Fruit fly (Drosophila melanogaster): Measurements from ENCODE around the gene CG32249.

Gene CG32249

DNA sequence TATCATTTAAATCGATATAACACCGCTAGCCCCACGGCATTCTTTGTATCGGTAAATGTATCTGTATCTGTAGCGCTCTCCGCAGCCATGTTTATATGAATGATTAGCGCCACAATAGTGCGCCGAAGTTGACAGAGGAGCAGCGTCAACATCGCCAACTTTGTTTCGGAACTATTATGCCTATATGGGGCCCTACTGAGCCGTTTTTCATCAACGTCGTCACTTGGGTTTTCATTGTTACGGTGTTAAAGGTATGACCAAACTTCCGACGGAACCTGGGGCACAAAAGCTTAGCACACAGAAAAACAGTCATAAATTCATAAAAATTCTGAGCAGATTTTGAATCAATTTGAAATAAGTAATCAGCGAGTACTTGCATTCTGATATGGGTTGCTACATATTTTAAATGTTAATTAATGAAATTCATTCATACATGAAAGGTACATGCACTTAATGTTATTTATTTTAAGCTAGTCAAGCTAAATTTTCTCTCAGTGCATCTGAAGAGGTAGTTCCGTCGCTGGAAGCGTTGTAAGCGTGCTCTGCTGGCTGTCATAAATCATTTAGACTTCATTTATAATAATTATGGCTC, 8.3 kb upstream of the CG32249 start, which contains the start of gene CG15023 (continued):
- TF ChIP-seq CG2678 (tag; optimal IDR thresholded peaks at IDR 0.05) = peak; percentile 56
- TF ChIP-seq CG17568 (GFP tag; optimal IDR thresholded peaks at IDR 0.05) = peak; percentile 17
- peak; percentile 47 for TF ChIP-seq grau (tag; optimal IDR thresholded peaks at IDR 0.05)
- no peak for TF ChIP-seq ap (GFP tag; IDR thresholded peaks at IDR 0.05)
- no peak for TF ChIP-seq CG2202 (tag; optimal IDR thresholded peaks at IDR 0.05)
- TF ChIP-seq MESR4 (GFP tag; optimal IDR thresholded peaks at IDR 0.05) = no peak
- peak; percentile 4 for TF ChIP-seq bcd (GFP tag; optimal IDR thresholded peaks at IDR 0.05)
- peak; percentile 61 for TF ChIP-seq gem (tag; optimal IDR thresholded peaks at IDR 0.05)
- TF ChIP-seq Sox102F (GFP tag; optimal IDR thresholded peaks at IDR 0.05) = peak; percentile 19
- 0 out of 2 replicates have a peak, but pooled peaks have one; percentile 17 for TF ChIP-seq E2f1 (GFP tag; IDR thresholded peaks at IDR 0.05)
- peak; percentile 52 for TF ChIP-seq CG11504 (tag; optimal IDR thresholded peaks at IDR 0.05)
- peak; percentile 31; the same call in 1 of the 2 replicates for TF ChIP-seq MBD-R2 (GFP tag; IDR thresholded peaks at IDR 0.05)
- no peak for TF ChIP-seq Trl (optimal IDR thresholded peaks at IDR 0.05)
- TF ChIP-seq Trl (GFP tag; optimal IDR thresholded peaks at IDR 0.05) = no peak
- TF ChIP-seq dm (GFP tag; optimal IDR thresholded peaks at IDR 0.05) = no peak
- TF ChIP-seq odd (GFP tag; optimal IDR thresholded peaks at IDR 0.05) = peak; percentile 11
- no peak for TF ChIP-seq sug (tag; optimal IDR thresholded peaks at IDR 0.05)
- 0 out of 2 replicates have a peak, but pooled peaks have one; percentile 7 for TF ChIP-seq danr (GFP tag; IDR thresholded peaks at IDR 0.05)
- TF ChIP-seq stc (GFP tag; IDR thresholded peaks at IDR 0.05) = no peak
- TF ChIP-seq CG9817 (tag; optimal IDR thresholded peaks at IDR 0.05) = peak; percentile 20
- no peak for TF ChIP-seq Elba2 (GFP tag; optimal IDR thresholded peaks at IDR 0.05)
- TF ChIP-seq sens (GFP tag) = peak; percentile 45
- TF ChIP-seq sd (tag; optimal IDR thresholded peaks at IDR 0.05) = peak; percentile 20
- TF ChIP-seq CG2889 (GFP tag; IDR thresholded peaks at IDR 0.05) = 0 out of 3 replicates have a peak, but pooled peaks have one; percentile 31
- TF ChIP-seq CG31441 (GFP tag; IDR thresholded peaks at IDR 0.05) = 0 out of 2 replicates have a peak, but pooled peaks have one; percentile 26
- no peak for TF ChIP-seq Lpt (GFP tag; optimal IDR thresholded peaks at IDR 0.05)

DNA sequence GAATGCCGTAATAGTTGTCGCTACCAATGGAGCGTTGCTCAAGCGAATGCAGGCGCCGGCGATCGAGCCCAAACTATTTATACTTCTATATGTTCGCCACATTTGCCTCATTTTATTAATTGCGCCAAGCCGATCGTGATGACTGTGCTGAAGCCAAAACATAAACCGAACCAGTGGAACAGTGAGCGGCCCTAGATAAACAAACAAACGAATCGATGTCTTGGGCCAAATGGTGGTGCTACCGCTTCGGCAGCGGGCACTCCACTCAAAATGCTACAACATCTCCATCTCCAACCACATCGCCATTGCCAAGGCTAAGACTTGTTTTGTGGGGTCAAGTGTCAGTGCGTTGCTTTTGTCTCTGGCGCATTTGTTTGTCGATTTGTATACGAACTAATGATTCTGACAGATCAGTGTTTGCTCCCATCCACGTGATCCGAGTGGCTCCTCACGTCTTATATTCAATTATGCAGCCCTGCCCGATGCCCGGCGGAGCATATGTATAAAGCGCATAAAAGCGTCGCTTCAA, 6.0 kb upstream of the CG32249 start, which contains the start of gene CG15024:
Gene CG15024, minus strand, starts transcription at position 51 of the 529 bp plus-strand sequence.
- TF ChIP-seq sens (GFP tag) (peak; percentile 38), pros (GFP tag; optimal IDR thresholded peaks at IDR 0.05) (peak; percentile 83), grn (GFP tag; optimal IDR thresholded peaks at IDR 0.05) (no peak), nom (GFP tag; optimal IDR thresholded peaks at IDR 0.05) (no peak), CG12769 (tag; optimal IDR thresholded peaks at IDR 0.05) (peak; percentile 1), ranshi (GFP tag; IDR thresholded peaks at IDR 0.05) (no peak), al (GFP tag; IDR thresholded peaks at IDR 0.05) (no peak), CG11696 (GFP tag; IDR thresholded peaks at IDR 0.05) (no peak), nerfin-1 (tag; optimal IDR thresholded peaks at IDR 0.05) (no peak), Usf (GFP tag; optimal IDR thresholded peaks at IDR 0.05) (no peak), chinmo (GFP tag; IDR thresholded peaks at IDR 0.05; ENCODE audit: partially characterized antibody) (peak; percentile 92; the same call in 2 of the 4 replicates), Hr78 (GFP tag; optimal IDR thresholded peaks at IDR 0.05) (peak in 1 of 2 experiments; percentile 78), CG8290 (GFP tag; optimal IDR thresholded peaks at IDR 0.05) (no peak), CG8290 (tag; optimal IDR thresholded peaks at IDR 0.05) (peak in 1 of 2 experiments; percentile 24), mirr (GFP tag; optimal IDR thresholded peaks at IDR 0.05) (peak; percentile 6), Awh (GFP tag; IDR thresholded peaks at IDR 0.05) (0 out of 2 replicates have a peak, but pooled peaks have one; percentile 7), TFAM (GFP tag; optimal IDR thresholded peaks at IDR 0.05) (no peak)
